Worm (Caenorhabditis elegans) whole organism, L4 larva: ENCODE results near the gene C04A11.2.

ENCODE experiments used
- nhr-77 ChIP-seq: fragments of 150-350 bp; optimal IDR thresholded peaks from 2 replicates; lab custom pipeline; 2014; ENCODE audit warnings: missing biosample characterization, missing genetic modification characterization
- pha-4 ChIP-seq, 2 experiments: fragments of 150-350 bp in 1 of 2; fragments of 200-800 bp in 1 of 2; sonication (Bioruptor generic) in 1 of 2; IDR thresholded peaks in 1 of 2; optimal IDR thresholded peaks in 1 of 2; 2 replicates each; pipeline versions ENCODE4 v1.3.6 to Lab custom; 2014 to 2022; ENCODE audit warnings: missing genetic modification characterization in 2 of 2, missing genetic modification reagents in 2 of 2, missing biosample characterization in 1 of 2, missing compliant biosample characterization in 1 of 2

- no peak for TF ChIP-seq pha-4 (GFP tag; IDR thresholded peaks at IDR 0.05; lab: Robert Waterston, UW)
- no peak for TF ChIP-seq pha-4 (tag; optimal IDR thresholded peaks at IDR 0.05; lab: Kevin White, UChicago)
- no peak for TF ChIP-seq nhr-77 (tag; lab: Kevin White, UChicago)
Measured at ce11 chrX:13690333-13690732, 21.7 kb upstream of the C04A11.2 start.
